Fruit fly (Drosophila melanogaster): ENCODE results near the gene CG33490.
A peak's percentile ranks its signal among the peaks of the same experiment; 100 is the strongest.

The CG33490 gene

DNA sequence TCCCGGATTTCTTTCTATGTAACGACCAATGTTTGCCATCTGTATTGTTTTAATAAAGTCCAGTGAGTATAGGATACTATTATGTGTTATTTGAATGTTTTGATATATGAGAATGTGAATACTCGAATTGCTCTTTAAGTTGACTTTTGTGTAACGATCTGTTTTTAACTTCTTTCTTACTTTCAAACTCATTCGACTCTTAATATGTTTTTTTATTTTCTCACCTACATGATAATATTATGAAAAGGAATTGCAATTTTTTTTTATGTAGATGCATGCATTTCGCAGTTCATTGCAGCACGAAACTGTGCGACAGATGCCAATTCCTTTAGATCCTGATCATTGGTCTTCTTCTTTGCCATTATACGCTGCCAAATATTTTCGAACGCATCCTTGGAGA lies at the start of gene CG33490:
Gene CG33490 (minus strand): TSS at position 101 of the 400 bp plus-strand sequence.
- no peak for TF ChIP-seq CG17801 (GFP tag; optimal IDR thresholded peaks at IDR 0.05; ENCODE audit: partially characterized antibody)

DNA sequence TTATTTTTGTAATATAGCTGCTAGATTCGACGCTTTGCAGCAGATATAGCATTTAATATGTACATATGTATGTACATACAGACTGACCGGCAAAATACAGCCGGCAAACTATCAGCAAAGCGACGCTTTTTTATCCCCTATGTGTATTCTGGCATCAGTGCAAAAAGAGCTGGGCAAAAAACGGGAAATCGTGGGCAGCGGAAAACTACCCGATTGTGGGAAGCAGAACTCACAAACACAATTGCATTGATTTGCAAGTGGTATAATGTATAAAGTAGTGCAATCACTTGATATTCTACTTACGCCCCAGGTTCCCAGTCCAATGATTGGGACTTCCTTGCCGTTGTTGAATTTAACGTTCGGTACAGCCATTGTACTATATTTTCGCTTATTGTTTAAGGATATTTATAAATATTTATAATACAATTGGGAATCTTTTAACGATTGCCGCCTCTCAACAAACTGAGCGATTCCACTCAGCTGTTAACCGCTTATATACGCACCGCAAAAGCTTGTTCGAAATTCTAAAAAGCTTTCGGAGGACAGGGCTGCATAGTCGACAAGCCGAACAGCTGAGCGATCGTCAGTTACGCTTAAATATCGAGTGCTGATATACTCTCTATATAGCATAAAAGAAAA lies 48.9 kb upstream of the CG33490 start:
- TF ChIP-seq CG17801 (GFP tag; optimal IDR thresholded peaks at IDR 0.05; ENCODE audit: partially characterized antibody): peak; percentile 20

DNA sequence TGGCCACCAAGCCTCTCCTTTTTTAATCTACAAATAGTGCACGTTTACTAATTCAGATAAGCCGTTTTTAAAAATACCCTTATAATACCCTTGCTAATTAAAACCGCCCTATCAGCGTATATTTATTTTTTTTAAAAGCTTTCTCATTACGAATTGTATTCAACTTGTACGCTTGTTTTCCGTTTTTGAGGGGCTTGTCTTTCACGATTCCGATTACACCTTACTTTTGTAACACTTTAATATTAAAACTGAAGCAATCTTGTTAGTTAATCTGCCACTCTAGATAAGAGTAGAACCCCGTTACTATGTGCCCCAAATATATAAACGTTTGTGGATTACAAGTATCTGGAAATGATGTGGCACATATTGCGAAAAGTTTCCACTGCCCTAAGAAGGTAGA lies 48.3 kb upstream of the CG33490 start:
- TF ChIP-seq CG17801 (GFP tag; optimal IDR thresholded peaks at IDR 0.05; ENCODE audit: partially characterized antibody): no peak

DNA sequence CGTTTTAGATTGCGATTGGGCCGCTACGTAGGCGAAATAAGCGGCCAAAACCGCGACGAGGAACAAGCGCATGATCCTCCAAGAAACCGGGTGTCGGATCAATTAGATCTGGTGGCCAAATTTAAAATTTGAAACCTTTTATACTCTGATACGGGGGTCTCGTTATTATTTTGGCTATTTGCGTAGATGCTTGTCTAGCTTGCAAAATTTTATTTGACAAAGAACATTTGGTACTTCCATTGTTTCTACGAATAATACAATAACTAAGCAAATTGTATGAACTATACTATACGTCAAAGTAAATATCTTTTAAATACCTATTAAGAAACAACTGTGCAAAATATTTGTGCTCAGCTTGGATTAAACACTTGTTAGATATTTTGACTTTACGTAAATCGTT lies 45.5 kb upstream of the CG33490 start, which contains the start of gene Muc68Ca:
Gene Muc68Ca (minus strand): TSS at position 101 of the 400 bp plus-strand sequence.
- TF ChIP-seq CG17801 (GFP tag; optimal IDR thresholded peaks at IDR 0.05; ENCODE audit: partially characterized antibody): no peak

DNA sequence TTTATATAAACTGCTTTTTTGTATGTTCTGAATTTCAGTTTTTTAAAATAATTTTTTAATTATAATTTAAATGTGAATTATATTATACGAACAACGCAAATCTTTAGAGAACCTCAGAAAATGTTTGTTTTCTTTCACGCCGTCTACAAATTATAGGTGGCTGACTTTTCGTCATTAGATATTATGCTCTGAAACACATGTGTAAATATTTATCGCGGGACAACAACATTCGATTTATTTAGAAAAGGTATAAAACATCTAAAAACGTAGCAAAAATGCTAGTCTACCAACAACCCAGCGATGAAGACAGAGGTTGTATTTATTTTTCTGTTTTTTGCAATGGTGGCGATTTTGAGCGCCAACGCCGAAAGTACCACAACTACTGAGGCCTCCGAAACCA lies 35.4 kb upstream of the CG33490 start, which contains the start of gene CG42832:
Gene CG42832 (plus strand): TSS at position 301 of the 400 bp plus-strand sequence.
- TF ChIP-seq CG17801 (GFP tag; optimal IDR thresholded peaks at IDR 0.05; ENCODE audit: partially characterized antibody): no peak

DNA sequence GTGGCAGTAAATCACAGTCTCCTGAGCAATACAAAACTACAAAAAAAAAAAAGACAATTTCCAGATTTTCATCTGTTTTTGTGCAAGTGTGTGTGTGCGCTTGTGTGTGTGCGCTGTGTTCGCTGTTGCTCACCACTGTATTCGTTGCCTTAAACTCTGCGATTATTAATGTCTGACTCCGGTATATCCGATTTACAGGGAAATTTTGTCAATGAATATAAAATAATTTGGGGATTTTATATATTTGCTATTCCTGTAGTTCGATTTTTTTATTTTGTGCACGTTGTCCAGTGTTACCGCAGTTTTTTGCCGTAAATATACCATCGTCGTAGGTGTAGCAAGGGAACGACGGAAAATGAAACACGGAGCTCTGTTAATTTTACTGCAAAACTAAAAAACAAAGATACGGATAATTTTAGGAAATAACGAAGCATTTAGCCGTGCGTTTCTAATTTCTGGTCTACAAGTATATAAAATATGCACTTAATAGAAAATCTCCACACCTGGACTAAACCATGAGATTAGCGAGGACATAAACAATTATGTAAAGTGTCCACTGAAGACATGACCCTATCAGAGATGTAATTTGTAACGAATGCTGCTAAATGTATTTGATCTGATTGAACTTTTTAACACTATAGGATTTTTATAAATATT lies 34.8 kb upstream of the CG33490 start, which contains the start of gene Duba:
Gene Duba (minus strand): TSS at position 313 of the 657 bp plus-strand sequence.
- TF ChIP-seq CG17801 (GFP tag; optimal IDR thresholded peaks at IDR 0.05; ENCODE audit: partially characterized antibody): no peak

DNA sequence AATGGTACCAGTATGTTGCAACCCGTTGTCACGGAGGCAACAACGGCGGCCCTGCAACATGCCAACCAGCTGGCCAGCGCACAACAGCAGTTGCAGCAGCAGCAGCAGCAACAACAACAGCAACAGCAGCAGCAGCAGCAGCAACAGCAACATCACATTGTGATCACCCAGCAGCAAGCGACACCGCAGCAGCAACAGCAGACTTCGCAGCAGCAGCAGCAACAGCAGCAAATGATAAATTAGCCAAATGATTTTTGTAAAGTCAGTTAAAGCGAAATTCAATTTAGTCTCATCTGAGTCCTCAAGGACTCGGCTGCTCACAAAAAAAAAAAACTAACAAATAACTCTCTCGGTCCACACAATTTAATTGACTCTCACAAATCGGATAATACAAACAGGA lies 29.8 kb upstream of the CG33490 start:
- TF ChIP-seq CG17801 (GFP tag; optimal IDR thresholded peaks at IDR 0.05; ENCODE audit: partially characterized antibody): no peak

DNA sequence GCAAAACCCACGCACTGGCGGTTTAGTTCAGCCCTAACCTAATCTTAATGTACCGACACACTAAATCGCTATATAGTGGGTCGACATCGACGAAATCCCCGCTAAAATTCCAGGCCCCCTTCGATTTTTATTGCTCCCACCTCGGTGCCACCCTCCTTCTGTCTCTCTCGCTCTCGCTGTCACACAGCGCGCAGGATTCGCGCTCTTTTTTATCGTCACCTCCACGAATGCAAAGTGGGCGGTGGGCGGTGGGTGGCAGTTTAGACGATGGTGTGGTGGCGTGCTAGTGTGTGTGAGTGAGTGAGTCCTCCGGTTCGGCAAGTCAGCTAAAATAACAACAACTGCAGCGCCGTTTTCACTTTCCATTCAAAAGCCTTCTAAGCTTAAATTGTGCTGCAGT lies 27.6 kb upstream of the CG33490 start:
- no peak for TF ChIP-seq CG17801 (GFP tag; optimal IDR thresholded peaks at IDR 0.05; ENCODE audit: partially characterized antibody)

DNA sequence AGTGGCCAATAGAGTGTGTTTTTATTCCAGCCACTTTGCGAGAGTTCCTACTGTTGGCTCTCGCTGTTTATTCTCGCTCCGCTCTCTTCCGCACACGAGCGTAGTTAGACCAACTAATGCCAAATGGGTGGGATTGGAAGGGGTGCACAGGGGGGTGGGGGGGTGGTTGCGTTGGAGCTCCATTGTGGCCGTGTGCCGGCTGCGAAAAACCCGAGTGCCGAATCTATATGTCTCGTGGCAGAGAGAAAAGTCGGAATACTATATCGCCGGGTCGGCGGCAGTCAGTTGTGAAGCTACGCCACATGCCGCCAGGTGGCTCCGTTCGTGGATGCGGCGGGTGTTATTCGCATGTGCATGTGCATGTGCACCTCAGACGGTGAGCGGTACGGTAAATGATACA lies 26.7 kb upstream of the CG33490 start:
- TF ChIP-seq CG17801 (GFP tag; optimal IDR thresholded peaks at IDR 0.05; ENCODE audit: partially characterized antibody): no peak

DNA sequence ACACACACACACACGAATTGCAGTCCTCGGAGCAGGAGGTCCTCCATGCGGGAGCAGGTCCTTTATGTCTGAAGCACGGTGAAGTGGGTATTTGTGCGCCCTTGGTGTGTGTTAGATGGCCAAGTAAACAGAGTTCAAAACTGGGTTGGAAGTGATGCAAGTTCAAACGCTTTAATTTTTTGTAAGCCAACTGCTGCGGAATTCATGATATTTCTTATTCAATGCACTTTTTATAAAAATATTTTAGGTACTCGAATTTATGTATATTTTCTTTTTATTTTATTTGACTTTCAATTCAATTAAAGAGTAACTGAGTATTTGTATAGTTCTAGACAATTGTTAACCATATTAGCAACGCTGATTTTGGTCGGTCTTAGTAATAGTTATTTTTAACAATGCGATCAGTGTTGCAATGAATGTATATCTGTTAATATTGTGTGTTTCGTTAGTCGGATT lies 25.5 kb upstream of the CG33490 start, which contains the start of the genes CG14137 and CG46394:
Gene CG14137 (minus strand): TSS at position 101 of the 456 bp plus-strand sequence.
Gene CG46394 (plus strand): TSS at position 406 of the 456 bp plus-strand sequence.
- no peak for TF ChIP-seq CG17801 (GFP tag; optimal IDR thresholded peaks at IDR 0.05; ENCODE audit: partially characterized antibody)

DNA sequence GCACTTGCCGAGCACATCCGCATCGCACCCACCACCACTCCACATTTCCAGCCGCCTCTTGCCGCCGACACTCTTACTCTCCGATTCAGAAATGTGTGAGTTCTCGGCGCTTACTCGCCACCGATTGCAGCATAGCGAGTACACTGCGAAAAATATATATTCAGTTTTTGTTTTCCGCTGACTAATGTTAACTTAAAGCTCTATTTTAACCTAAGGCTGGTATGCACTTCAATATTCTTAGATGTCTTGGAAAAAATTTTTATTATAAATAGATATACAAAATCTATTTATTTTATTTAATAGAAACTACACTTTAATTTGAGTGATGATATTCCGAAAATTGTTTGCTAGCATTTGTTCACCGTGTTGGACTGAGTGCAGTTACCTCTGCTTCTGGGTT lies 24.8 kb upstream of the CG33490 start:
- no peak for TF ChIP-seq CG17801 (GFP tag; optimal IDR thresholded peaks at IDR 0.05; ENCODE audit: partially characterized antibody)

DNA sequence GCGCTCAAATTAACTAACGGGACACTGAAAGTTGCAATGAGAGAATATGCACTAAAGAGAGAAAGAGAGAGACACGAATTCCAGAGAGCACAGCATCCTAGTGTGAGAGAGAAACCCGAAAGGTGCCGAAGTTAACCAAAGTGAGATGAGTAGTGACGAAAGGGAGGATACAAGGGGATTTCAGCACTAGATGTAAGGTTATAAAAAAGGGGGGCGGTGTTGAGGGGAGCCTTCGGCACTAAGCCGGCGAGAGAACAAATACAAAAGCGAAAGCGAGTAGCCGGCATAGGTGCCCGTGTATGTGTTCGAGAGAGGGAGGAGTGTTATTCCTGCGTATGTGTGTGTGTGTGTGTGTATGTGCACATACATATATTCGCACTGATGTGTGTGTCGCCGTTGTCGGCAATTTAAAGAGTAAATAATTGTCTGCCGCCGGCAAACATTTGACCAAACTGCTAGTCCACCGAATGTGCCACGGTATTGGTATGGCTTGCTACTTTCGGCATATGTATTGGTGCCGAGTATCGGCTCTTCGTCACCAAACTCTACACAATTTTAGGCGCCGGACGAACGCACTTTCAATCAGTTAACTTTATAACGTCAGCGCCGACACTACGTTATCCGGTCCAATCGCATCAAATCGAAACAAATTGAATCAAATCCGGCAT lies 22.3 kb upstream of the CG33490 start, which contains the start of gene CG7368:
Gene CG7368 (plus strand): TSS at position 618 of the 668 bp plus-strand sequence.
- TF ChIP-seq CG17801 (GFP tag; optimal IDR thresholded peaks at IDR 0.05; ENCODE audit: partially characterized antibody): no peak

DNA sequence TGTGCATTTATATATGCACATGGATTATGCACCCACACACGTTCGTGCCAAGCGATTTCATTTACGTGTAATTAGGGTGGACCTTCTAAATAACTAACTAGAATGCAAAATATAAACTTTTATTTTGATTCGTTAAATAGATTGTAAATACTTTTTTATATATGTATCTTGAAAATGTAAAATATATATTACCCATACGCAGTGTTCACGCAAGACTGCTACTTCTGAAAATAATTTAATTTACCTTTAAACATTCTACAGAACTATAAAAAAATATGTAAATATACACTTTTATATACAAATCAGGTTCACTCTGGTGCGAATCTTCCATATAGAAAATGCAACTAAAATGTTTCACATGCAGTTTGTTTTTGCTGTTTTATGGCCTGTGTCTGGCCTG lies 19.3 kb upstream of the CG33490 start:
- TF ChIP-seq CG17801 (GFP tag; optimal IDR thresholded peaks at IDR 0.05; ENCODE audit: partially characterized antibody): no peak

DNA sequence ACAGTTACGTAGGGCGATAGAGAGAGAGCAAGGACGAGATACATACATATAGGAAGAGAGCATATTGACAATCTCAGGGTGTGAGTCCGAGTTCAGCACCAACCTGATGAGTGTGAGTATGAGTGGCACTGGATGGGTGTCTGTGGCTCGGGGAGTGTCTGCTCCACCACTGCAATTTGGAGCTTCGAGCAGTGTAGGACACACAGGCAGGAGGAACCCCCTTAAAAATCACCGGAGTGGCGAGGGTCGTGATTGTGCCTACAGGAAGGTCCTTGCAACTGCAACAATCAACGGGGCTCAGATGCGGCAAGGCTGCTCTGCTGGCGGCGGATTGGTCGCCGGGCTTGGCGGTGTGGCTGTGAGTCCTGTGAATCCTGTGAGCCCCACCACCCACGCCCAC lies 17.3 kb upstream of the CG33490 start:
- no peak for TF ChIP-seq CG17801 (GFP tag; optimal IDR thresholded peaks at IDR 0.05; ENCODE audit: partially characterized antibody)

DNA sequence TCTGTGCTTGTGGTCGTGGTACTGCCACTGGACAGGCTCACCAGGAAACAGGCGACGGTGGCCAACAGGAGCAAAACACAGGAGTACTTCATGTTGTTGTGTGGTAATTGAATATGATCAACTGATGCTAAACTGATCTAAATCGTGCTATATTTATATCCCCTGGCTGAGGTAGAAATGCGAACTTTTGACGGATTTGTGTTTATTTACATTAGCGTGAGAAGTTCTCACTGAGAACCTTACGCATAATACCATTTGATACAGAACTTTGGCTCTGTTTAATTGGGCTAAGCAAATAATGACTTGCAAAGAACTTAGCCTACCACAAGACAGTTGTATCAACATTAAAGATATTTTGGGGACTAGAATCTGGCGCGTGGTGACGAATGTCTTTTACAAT lies 16.7 kb upstream of the CG33490 start, which contains the start of gene CG33268:
Gene CG33268 (minus strand): TSS at position 101 of the 400 bp plus-strand sequence.
- no peak for TF ChIP-seq CG17801 (GFP tag; optimal IDR thresholded peaks at IDR 0.05; ENCODE audit: partially characterized antibody)
